Fruit fly (Drosophila melanogaster): ENCODE data around the gene Ns1.

The Ns1 gene

dm6 chr3R:17056905-17057251 is 15.6 kb downstream of the Ns1 start:
- TF ChIP-seq foxo (GFP tag; optimal IDR thresholded peaks at IDR 0.05) (peak in 1 of 2 experiments; percentile 38), Abd-B (GFP tag; optimal IDR thresholded peaks at IDR 0.05) (no peak), HLH106 (tag; optimal IDR thresholded peaks at IDR 0.05) (peak; percentile 4), rgr (GFP tag; optimal IDR thresholded peaks at IDR 0.05) (peak; percentile 6), Sp1 (GFP tag; optimal IDR thresholded peaks at IDR 0.05) (no peak)

DNA sequence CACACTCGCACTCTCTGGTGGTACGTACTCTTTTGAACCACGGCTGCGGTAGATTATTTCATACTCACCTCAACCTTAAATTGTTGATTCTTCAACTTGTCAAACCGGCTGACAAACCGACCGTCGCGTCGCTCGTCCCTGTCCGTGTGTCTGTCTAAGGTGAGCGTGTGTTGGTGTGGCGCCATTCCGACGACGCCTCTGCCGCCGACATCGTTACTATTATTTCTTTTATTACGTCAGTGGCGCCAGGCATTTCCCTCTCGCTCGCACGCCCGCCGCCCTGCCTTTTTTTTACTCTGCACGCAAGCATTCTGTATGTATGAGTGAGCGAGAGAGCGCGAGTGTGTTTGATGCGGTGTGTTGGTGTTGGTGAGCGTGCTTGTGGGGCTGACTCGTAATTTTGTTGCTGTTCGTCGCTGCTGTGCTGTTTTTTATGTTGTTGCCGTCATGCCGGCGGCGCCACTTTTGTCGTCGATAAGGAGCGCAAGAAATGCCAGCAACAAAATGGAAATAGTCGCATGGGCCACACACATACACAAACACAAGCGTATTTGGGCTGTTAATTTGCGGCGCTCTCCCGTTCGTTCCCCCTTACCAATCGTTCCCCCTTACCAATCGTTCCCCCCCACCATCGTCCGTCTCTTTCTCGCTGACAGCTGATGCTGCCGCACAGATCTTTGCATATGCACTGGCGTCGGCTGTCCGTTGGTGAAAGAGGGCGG is 16.1 kb downstream of the Ns1 start:
- peak; percentile 60 for TF ChIP-seq Abd-B (GFP tag; optimal IDR thresholded peaks at IDR 0.05)
- TF ChIP-seq CG9705 (GFP tag; optimal IDR thresholded peaks at IDR 0.05) = no peak
- TF ChIP-seq tai (GFP tag; optimal IDR thresholded peaks at IDR 0.05) = no peak
- peak; percentile 62 for TF ChIP-seq fru (GFP tag; optimal IDR thresholded peaks at IDR 0.05)
- peak; percentile 26 to 31 for TF ChIP-seq dl (GFP tag; optimal IDR thresholded peaks at IDR 0.05; ENCODE audit: insufficient read depth in 1 of 2, partially characterized antibody in 2 of 2)
- no peak for TF ChIP-seq Hnf4 (GFP tag; optimal IDR thresholded peaks at IDR 0.05)
- TF ChIP-seq Hr78 (GFP tag; optimal IDR thresholded peaks at IDR 0.05) = no peak
- no peak for TF ChIP-seq HLH106 (tag; optimal IDR thresholded peaks at IDR 0.05)
- TF ChIP-seq CrebA (GFP tag; optimal IDR thresholded peaks at IDR 0.05; ENCODE audit: borderline replicate concordance) = peak; percentile 50
- peak; percentile 52 for TF ChIP-seq Hr83 (GFP tag; optimal IDR thresholded peaks at IDR 0.05; ENCODE audit: poor library complexity, severe bottlenecking)
- TF ChIP-seq sage (GFP tag; optimal IDR thresholded peaks at IDR 0.05) = no peak
- no peak for TF ChIP-seq dmrt93B (GFP tag; optimal IDR thresholded peaks at IDR 0.05)
- TF ChIP-seq jim (GFP tag; optimal IDR thresholded peaks at IDR 0.05) = peak; percentile 82
- TF ChIP-seq Dif (GFP tag; optimal IDR thresholded peaks at IDR 0.05; ENCODE audit: partially characterized antibody) = peak; percentile 64
- TF ChIP-seq Mio (GFP tag; optimal IDR thresholded peaks at IDR 0.05) = no peak
- TF ChIP-seq h (GFP tag; optimal IDR thresholded peaks at IDR 0.05) = peak; percentile 71
- TF ChIP-seq Myc (optimal IDR thresholded peaks at IDR 0.05) = no peak
- no peak for TF ChIP-seq sv (GFP tag; optimal IDR thresholded peaks at IDR 0.05)
- TF ChIP-seq dsf (GFP tag; optimal IDR thresholded peaks at IDR 0.05; ENCODE audit: borderline replicate concordance) = no peak
- TF ChIP-seq ey (GFP tag; optimal IDR thresholded peaks at IDR 0.05) = no peak
- peak; percentile 76 for TF ChIP-seq Rel (GFP tag; optimal IDR thresholded peaks at IDR 0.05)
- TF ChIP-seq Rel (tag; optimal IDR thresholded peaks at IDR 0.05) = peak; percentile 23
- TF ChIP-seq GATAd (GFP tag; optimal IDR thresholded peaks at IDR 0.05) = no peak
- TF ChIP-seq OdsH (GFP tag; optimal IDR thresholded peaks at IDR 0.05) = peak; percentile 45
- TF ChIP-seq psq (GFP tag; optimal IDR thresholded peaks at IDR 0.05) = peak; percentile 56
- TF ChIP-seq CG32264 (GFP tag; optimal IDR thresholded peaks at IDR 0.05) = no peak
- no peak for TF ChIP-seq woc (GFP tag; optimal IDR thresholded peaks at IDR 0.05)
- peak; percentile 78 for TF ChIP-seq Vsx2 (GFP tag; optimal IDR thresholded peaks at IDR 0.05; ENCODE audit: partially characterized antibody)
- TF ChIP-seq usp (GFP tag; optimal IDR thresholded peaks at IDR 0.05) = no peak
- TF ChIP-seq Jra (GFP tag; optimal IDR thresholded peaks at IDR 0.05) = peak; percentile 8
- TF ChIP-seq lola (GFP tag; optimal IDR thresholded peaks at IDR 0.05) = no peak
- TF ChIP-seq Dfd (GFP tag; optimal IDR thresholded peaks at IDR 0.05) = no peak
- TF ChIP-seq rgr (GFP tag; optimal IDR thresholded peaks at IDR 0.05) = peak; percentile 27
- peak; percentile 33 for TF ChIP-seq br (GFP tag; optimal IDR thresholded peaks at IDR 0.05)
- peak; percentile 84 for TF ChIP-seq N (GFP tag; optimal IDR thresholded peaks at IDR 0.05)
- peak; percentile 48 for TF ChIP-seq Sp1 (GFP tag; optimal IDR thresholded peaks at IDR 0.05)
- TF ChIP-seq pan (optimal IDR thresholded peaks at IDR 0.05) = no peak
- peak; percentile 94 for TF ChIP-seq brk (GFP tag; optimal IDR thresholded peaks at IDR 0.05)
- TF ChIP-seq foxo (GFP tag; optimal IDR thresholded peaks at IDR 0.05) = peak; percentile 2 to 25

DNA sequence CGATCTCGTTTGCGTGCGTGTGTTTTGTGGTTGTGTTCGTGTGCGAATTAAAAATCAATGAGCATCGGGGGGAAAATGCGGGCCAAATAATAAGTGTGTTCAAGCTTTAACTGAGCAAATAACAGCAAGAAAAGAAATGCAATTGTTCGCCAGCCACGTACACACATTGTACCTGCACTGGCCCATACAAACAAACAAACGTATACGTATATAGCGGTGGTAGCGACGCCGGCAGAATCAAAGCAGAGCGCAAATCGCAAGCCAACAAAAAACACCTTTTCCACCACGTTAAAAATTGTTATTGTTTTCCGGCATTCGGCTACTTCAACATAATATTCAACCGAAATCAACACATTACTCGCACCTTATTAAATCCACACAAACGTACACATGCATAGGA is 17.9 kb downstream of the Ns1 start:
- no peak for TF ChIP-seq tai (GFP tag; optimal IDR thresholded peaks at IDR 0.05)
